Fruit fly (Drosophila melanogaster) Kc167 (cell line): ENCODE measurements around the gene pkaap.

Experiments
- Myc ChIP-seq: fragments of >200 bp; optimal IDR thresholded peaks from 2 replicates; lab custom pipeline; 2017; ENCODE audit warnings: missing external identifiers
- Sin3A ChIP-seq: fragments of >200 bp; optimal IDR thresholded peaks from 2 replicates; lab custom pipeline; 2018; ENCODE audit warnings: missing external identifiers
- h ChIP-seq: fragments of >200 bp; optimal IDR thresholded peaks from 3 replicates; lab custom pipeline; 2018; ENCODE audit warnings: missing external identifiers
- insv ChIP-seq: fragments of >200 bp; optimal IDR thresholded peaks from 3 replicates; lab custom pipeline; 2018; ENCODE audit warnings: missing external identifiers
- psq ChIP-seq: fragments of >200 bp; optimal IDR thresholded peaks from 2 replicates; lab custom pipeline; 2017; ENCODE audit warnings: missing external identifiers
- ttk ChIP-seq: sonication (Bioruptor generic); optimal IDR thresholded peaks from 2 replicates; lab custom pipeline; 2017; ENCODE audit warnings: missing external identifiers

pkaap gene

DNA sequence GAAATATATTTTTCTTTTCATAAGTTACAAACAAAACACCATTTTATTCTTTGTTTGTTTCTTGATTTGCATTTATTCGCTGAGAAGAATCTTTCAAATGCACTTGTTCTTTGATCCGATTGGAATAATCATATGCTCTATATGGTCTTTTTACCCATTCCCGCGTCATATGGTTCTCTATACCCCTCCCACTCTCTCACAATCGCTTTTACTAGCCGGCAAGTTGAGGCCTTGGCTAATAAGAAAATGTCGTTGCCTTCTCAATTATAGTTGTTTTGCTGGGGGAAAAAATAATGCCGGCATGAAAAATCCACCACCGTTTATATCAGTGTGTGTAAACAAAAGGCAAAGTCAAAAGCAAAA, 19.2 kb upstream of the pkaap start:
- TF ChIP-seq h (lab: Kevin White, UChicago) (no peak), Myc (lab: Kevin White, UChicago) (no peak), ttk (no peak), Sin3A (lab: Kevin White, UChicago) (no peak), psq (lab: Kevin White, UChicago) (no peak), insv (no peak)

DNA sequence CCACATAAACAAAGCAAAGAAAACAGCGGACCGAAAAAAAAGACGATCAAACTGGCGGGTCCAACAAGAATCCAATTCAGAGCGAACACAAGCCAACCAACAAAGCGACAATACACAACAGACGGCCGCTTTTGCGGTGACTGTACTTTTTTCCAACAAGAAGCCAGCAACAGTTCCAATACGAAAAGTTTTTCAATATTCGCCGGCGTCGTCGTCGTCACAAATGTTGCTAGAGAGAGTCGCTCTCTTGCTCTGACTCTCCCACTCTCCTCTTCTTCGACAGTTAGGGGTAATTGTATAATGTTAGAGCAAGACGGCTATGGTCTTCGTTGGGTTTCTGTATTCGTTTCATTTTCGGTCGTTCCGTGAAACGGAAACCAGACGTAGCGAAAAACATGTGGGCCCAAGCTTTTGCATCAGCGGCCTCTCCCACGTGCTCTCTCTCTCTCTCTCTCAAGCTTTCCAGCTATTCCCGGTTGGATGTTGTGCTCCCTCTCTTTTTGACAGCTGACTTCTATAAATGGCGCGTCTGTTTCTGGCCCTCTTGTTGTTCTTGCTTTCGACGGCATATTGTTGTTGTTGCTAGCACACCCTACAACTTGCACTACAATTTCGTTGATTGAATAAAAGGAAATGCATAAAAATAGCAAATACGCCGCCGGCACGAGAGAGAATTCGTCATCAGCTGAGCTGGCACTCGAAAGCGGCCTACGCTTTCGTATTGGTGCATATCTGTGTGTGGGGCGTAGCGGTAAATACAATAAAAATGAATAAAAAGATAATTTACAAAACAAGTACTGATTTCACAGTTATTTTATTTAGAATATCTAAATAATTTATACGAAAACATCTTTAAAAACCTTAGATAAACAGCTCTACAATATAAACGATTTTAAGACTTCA, 18.6 kb upstream of the pkaap start:
- TF ChIP-seq Myc (lab: Kevin White, UChicago) (no peak), Sin3A (lab: Kevin White, UChicago) (no peak), psq (lab: Kevin White, UChicago) (no peak), h (lab: Kevin White, UChicago) (no peak), ttk (no peak), insv (no peak)

DNA sequence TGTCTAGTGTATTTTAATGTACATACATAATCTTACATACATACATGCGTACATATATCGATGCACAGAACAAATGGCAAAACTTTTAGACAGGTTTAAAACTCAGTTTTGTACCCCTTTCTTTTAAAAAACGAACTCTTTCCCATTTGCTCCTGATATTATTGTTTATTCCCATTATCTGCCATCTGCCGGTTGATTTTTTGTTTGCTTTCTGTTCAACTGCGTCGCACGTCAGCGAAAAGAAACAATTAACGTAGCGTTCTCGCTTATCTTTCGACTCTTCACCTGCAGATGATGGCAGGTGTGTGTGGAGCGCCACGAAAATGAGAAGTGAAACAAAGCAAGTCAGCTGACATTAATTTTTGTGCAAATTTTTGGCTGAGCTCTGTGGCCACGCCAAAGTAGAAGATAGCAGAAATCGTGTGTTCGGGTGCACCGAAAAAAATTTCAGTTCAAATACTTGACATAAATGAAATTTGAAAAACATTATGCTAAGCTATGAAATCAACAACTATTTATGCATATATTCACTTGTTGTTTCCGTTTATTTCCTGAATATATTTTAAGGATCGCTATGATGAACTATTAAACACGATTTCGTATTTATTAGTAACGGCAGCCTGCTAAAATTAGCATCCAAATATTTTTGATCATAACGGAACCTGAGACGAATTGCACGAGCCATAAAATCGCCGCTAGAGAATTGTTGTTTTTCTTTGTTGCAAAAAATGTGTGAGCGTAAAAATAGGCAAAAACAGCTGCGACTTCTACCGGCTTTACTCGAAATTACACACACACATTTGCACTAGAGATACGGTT, 17.2 kb upstream of the pkaap start:
- TF ChIP-seq Myc (lab: Kevin White, UChicago) (no peak), h (lab: Kevin White, UChicago) (no peak), Sin3A (lab: Kevin White, UChicago) (no peak), insv (no peak), ttk (no peak), psq (lab: Kevin White, UChicago) (no peak)

DNA sequence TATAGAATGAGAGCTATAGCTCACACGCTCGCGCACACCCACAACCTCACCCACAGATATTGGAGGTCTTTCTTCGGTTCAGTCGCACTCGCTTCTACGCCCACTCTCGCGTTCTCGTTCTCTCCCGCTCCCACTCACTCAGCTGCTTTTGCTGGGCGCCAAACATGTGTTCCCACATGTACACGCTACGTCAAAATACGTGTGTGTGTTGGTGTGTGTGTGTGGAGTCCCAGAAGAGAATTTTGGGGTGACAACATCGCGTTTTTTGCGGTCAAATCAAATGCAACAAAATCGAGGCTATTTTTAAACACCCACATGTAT, 16.6 kb upstream of the pkaap start:
- TF ChIP-seq h (lab: Kevin White, UChicago), result no peak
- TF ChIP-seq psq (lab: Kevin White, UChicago), result no peak
- no peak for TF ChIP-seq ttk
- no peak for TF ChIP-seq insv
- no peak for TF ChIP-seq Sin3A (lab: Kevin White, UChicago)
- TF ChIP-seq Myc (lab: Kevin White, UChicago), result no peak

DNA sequence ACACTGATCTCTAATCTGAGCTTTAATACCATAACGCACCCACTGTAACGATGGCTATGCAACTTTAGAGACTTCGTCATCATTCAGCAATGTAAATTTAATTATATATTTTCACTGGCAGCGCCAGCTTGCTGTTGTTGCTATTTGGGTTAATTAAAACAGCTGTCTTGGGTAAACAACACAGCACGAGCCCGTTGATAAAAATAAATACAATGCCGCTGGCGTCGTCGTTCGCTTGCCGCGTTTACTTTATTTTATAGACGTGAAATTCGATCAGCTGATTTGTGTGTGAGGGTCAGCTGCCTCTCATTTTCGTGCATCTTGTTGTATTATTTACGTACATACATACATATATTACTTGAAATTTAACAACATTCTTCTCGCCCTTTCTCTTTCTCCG, 15.4 kb upstream of the pkaap start:
- TF ChIP-seq insv (no peak), Myc (lab: Kevin White, UChicago) (no peak), psq (lab: Kevin White, UChicago) (no peak), Sin3A (lab: Kevin White, UChicago) (no peak), ttk (no peak), h (lab: Kevin White, UChicago) (no peak)

DNA sequence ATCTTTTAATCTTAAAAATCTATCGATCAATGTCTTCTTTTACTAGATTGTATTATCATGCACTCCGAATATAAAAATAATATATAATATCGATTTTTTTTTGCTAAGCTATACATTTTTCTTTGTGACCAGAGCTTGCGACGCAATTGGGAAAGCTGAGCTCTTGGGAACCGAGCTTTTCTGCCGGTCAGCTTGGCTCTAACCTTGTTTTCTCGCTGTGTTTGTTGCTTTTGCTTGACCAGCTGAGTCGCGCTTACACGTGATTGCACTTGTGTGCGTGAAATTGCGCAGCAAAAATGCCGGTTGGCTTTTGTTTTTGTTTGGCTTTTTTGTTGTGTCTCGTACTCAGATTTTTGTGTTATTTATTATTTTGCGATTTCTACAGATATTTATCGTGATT, 14.7 kb upstream of the pkaap start:
- TF ChIP-seq h (lab: Kevin White, UChicago) (no peak), ttk (no peak), psq (lab: Kevin White, UChicago) (no peak), Myc (lab: Kevin White, UChicago) (no peak), Sin3A (lab: Kevin White, UChicago) (no peak), insv (no peak)

DNA sequence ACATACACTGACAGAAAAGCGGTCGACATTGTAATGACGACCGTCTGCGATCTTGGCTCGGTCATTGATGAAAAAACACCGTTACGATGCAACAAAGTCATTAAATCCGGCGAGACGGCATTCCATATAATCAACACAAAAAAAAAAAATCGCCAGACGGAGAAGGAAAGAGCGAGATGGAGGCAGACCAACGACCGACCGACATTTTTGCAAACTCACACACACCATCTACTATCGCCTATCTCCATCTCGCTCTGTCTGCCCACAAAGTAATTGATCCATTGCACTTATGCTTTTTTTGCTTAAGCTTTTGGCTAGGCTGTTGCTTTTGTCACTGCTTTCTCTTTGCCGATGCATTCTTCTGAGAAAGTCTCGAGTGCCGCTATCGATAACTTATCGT, 14.0 kb upstream of the pkaap start:
- TF ChIP-seq ttk (no peak), Myc (lab: Kevin White, UChicago) (no peak), Sin3A (lab: Kevin White, UChicago) (no peak), h (lab: Kevin White, UChicago) (no peak), insv (no peak), psq (lab: Kevin White, UChicago) (no peak)

DNA sequence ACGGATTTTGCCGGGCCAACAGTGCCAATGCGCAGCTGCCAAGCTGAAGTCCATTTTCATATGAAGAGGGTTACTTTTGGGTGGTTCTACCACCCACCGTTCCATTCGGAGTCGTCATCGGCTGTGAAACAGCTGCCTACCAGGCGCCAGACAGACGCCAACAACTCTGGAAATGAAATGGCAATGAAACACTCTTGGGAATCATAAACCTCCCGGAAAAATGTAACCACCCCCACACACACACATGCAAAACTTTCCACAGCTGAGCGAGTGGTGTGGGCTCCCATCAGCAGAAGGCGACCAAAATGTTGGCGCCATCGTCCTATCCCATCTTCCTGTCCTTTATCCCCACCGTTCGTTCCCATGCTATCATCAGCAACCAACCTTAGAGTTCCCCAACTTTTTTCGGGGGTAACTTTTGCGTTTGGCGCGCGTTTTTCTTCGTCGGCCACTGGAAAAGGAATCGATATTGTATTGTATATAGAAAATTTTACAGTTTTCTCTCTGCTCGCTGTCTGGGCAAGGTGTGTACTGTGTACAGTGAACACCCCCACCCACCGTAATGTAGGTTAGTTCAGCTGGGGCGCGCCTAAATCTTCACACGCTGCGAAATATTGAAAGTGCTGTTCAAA, 12.8 kb upstream of the pkaap start:
- TF ChIP-seq Sin3A (lab: Kevin White, UChicago) (no peak), psq (lab: Kevin White, UChicago) (no peak), Myc (lab: Kevin White, UChicago) (no peak), ttk (no peak), h (lab: Kevin White, UChicago) (no peak), insv (no peak)

DNA sequence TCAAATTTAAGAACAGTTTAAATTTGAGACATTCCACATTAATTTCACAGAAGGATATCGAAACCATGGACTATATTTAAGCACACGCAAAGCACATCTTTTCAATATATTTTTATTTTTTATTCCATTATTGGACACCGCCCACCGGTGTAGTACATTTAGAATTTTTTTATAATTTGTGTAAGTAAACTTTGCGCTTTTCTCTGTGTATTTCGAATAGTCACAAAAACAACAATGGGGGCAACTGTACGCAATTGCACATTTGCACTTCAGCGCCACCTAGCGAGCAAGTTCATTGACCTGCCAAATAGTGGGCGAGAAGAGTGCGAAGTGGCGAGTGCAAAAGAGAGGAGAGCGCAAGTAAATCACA, 12.3 kb upstream of the pkaap start:
- TF ChIP-seq insv, result no peak
- no peak for TF ChIP-seq ttk
- no peak for TF ChIP-seq psq (lab: Kevin White, UChicago)
- TF ChIP-seq h (lab: Kevin White, UChicago), result no peak
- no peak for TF ChIP-seq Myc (lab: Kevin White, UChicago)
- no peak for TF ChIP-seq Sin3A (lab: Kevin White, UChicago)

DNA sequence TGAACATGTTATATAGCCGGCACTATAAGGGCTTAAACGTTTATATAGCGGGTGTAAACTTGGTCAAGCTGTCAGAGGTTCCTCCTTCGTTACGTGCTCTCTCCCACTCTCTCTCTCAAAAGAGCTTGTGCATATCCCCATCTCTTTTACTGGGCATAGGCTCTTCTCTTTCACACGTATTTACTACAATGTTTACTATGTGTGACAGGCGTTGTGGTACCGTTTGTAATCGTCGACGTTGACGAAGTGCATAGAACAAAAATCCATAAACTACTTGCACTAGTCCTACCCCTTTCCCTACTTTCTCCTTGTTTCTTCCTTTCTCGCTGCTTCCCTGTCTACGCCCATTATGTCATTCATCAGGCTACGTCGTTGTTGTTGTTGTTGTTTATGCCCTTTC, 11.3 kb upstream of the pkaap start:
- TF ChIP-seq insv (no peak), Myc (lab: Kevin White, UChicago) (no peak), h (lab: Kevin White, UChicago) (no peak), psq (lab: Kevin White, UChicago) (no peak), Sin3A (lab: Kevin White, UChicago) (no peak), ttk (no peak)

DNA sequence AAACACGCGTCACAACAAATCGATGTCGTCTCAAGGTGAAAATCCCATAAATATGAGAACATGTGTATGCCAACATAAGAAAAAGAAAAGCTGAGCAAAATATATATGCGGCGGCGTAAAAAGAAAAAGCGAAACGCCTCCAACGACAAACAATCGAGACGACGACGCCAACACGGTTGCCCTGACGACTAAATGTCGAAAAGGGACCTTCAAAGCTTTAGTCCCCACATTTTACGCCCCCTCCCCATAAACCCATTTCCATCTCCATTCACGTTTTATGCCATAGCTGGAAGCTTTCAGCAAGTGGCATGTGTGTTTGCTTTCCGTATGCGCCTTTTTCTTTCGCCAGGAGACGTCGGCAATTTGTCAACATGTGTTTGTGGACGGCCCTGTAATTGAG, 10.2 kb upstream of the pkaap start:
- no peak for TF ChIP-seq psq (lab: Kevin White, UChicago)
- no peak for TF ChIP-seq Myc (lab: Kevin White, UChicago)
- TF ChIP-seq h (lab: Kevin White, UChicago), result no peak
- no peak for TF ChIP-seq insv
- TF ChIP-seq Sin3A (lab: Kevin White, UChicago), result no peak
- TF ChIP-seq ttk, result no peak

DNA sequence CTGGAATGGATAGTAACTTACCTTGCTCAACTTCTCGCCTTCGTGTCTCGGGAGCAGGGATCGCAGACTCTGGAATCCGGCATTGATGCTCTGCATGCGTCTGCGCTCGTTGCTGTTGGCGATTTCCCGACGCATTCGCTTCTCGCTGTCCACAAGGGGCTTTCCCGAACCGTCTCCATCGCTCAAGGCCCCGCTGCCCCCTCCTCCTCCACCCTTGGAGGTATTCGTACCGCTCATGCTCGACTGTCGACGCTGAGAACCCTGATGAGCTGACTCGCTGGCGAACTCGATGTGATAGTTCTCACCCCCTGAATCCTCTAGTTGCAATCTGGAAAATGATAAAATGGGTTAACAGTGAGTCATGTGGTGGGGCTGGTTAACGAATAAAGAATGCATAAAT, 9.2 kb upstream of the pkaap start:
- no peak for TF ChIP-seq insv
- TF ChIP-seq psq (lab: Kevin White, UChicago), result no peak
- no peak for TF ChIP-seq Sin3A (lab: Kevin White, UChicago)
- no peak for TF ChIP-seq ttk
- no peak for TF ChIP-seq h (lab: Kevin White, UChicago)
- no peak for TF ChIP-seq Myc (lab: Kevin White, UChicago)
